Worm (Caenorhabditis elegans): ENCODE measurements around the gene sec-31.

The sec-31 gene

ce11 chrIV:11315688-11316087, 55.9 kb downstream of the sec-31 start:
- TF ChIP-seq pha-4 (tag; optimal IDR thresholded peaks at IDR 0.05) (no peak), ceh-39 (tag; optimal IDR thresholded peaks at IDR 0.05) (no peak), nhr-76 (tag; optimal IDR thresholded peaks at IDR 0.05) (no peak), unc-39 (tag; optimal IDR thresholded peaks at IDR 0.05) (no peak), ceh-83 (GFP tag; optimal IDR thresholded peaks at IDR 0.05) (no peak), ztf-11 (tag; optimal IDR thresholded peaks at IDR 0.05) (no peak), ham-2 (GFP tag; optimal IDR thresholded peaks at IDR 0.05) (no peak)

Data from whole organism, mixed stage, embryonic.